Worm (Caenorhabditis elegans) whole organism, late embryonic: ENCODE measurements around the gene Y17G7B.12.
A peak's percentile ranks its signal among the peaks of the same experiment; 100 is the strongest.

Experiments used
- ceh-2 ChIP-seq: sonication (generic microtip); optimal IDR thresholded peaks from 2 replicates; lab custom pipeline; 2016; ENCODE audit warnings: missing genotype, missing genetic modification characterization, missing compliant biosample characterization
- ceh-30 ChIP-seq: fragments of 150-350 bp; optimal IDR thresholded peaks from 2 replicates; lab custom pipeline; 2014; ENCODE audit warnings: missing biosample characterization, missing genetic modification characterization
- ceh-48 ChIP-seq: sonication (generic microtip); optimal IDR thresholded peaks from 2 replicates; lab custom pipeline; 2016; ENCODE audit warnings: missing genetic modification characterization, inconsistent platforms, missing compliant biosample characterization
- che-1 ChIP-seq: sonication (generic microtip); optimal IDR thresholded peaks from 2 replicates; lab custom pipeline; 2016; ENCODE audit warnings: mild to moderate bottlenecking, missing genetic modification characterization, missing compliant biosample characterization
- elt-2 ChIP-seq: sonication (generic microtip); optimal IDR thresholded peaks from 2 replicates; lab custom pipeline; 2016; ENCODE audit warnings: missing genetic modification reagents, missing genetic modification characterization, missing compliant biosample characterization
- elt-4 ChIP-seq: sonication (generic microtip); optimal IDR thresholded peaks from 2 replicates; lab custom pipeline; 2016; ENCODE audit warnings: missing genetic modification characterization, missing compliant biosample characterization
- hlh-15 ChIP-seq: sonication (generic microtip); optimal IDR thresholded peaks from 2 replicates; lab custom pipeline; 2016; ENCODE audit warnings: missing genetic modification characterization, missing compliant biosample characterization
- hlh-30 ChIP-seq: sonication (generic microtip); optimal IDR thresholded peaks from 2 replicates; lab custom pipeline; 2017; ENCODE audit warnings: antibody characterized with exemption, missing genetic modification characterization, missing compliant biosample characterization; ENCODE audit not compliant: insufficient read depth
- nhr-11 ChIP-seq: fragments of 150-350 bp; optimal IDR thresholded peaks from 2 replicates; lab custom pipeline; 2014; ENCODE audit warnings: missing biosample characterization, missing genetic modification characterization
- ref-2 ChIP-seq: sonication (generic microtip); optimal IDR thresholded peaks from 2 replicates; lab custom pipeline; 2016; ENCODE audit warnings: missing genetic modification characterization, missing compliant biosample characterization
- rnt-1 ChIP-seq: sonication (generic microtip); optimal IDR thresholded peaks from 2 replicates; lab custom pipeline; 2016; ENCODE audit warnings: missing genetic modification characterization, missing compliant biosample characterization
- sdc-2 ChIP-seq: sonication (generic microtip); optimal IDR thresholded peaks from 2 replicates; lab custom pipeline; 2016; ENCODE audit warnings: missing genotype, missing genetic modification characterization, missing compliant biosample characterization
- sox-2 ChIP-seq: fragments of 200-800 bp; sonication (Bioruptor generic); IDR thresholded peaks from 2 replicates; pipeline ENCODE4 v1.3.6; 2022; ENCODE audit warnings: missing genetic modification reagents, missing genetic modification characterization, missing compliant biosample characterization
- unc-42 ChIP-seq: sonication (generic microtip); optimal IDR thresholded peaks from 2 replicates; lab custom pipeline; 2016; ENCODE audit warnings: missing genotype, missing genetic modification characterization, missing compliant biosample characterization

Gene Y17G7B.12

ce11 chrII:12067451-12068076, 43.9 kb downstream of the Y17G7B.12 start, which contains the start of gene Y17G7B.22:
Y17G7B.22 (plus strand) TSS chrII:12068026.
- no peak for TF ChIP-seq ref-2 (tag; lab: Kevin White, UChicago)
- no peak for TF ChIP-seq ceh-30
- peak; percentile 46 for TF ChIP-seq ceh-48 (tag; lab: Kevin White, UChicago)
- peak; percentile 94 for TF ChIP-seq unc-42
- no peak for TF ChIP-seq sox-2 (GFP tag; lab: Robert Waterston, UW)

DNA sequence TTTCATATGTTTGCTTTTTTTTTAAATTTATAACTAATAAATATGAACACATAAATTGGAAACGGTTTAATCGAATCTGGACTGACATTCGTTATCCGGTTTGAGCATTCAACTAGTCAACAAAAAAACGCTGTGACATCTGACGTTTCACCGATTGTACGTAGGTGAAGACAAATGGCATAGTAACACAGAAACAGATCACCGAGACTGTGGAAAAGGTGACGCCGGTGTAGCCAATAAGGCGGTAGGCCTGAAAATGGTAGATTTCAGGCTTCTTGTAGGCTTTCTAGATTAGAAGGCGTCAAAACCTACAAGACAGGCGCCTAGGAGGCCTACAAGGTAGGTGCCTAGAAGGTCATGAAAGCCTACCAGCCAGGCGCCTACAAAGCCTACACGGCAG, 47.6 kb downstream of the Y17G7B.12 start:
- TF ChIP-seq nhr-11 (tag; lab: Kevin White, UChicago), result no peak
- no peak for TF ChIP-seq elt-2 (tag; lab: Kevin White, UChicago)
- TF ChIP-seq hlh-15 (tag; lab: Kevin White, UChicago), result no peak
- TF ChIP-seq hlh-30 (tag; lab: Kevin White, UChicago), result no peak
- no peak for TF ChIP-seq che-1 (tag; lab: Kevin White, UChicago)
- no peak for TF ChIP-seq unc-42
- no peak for TF ChIP-seq elt-4 (tag; lab: Kevin White, UChicago)
- no peak for TF ChIP-seq ceh-2 (tag; lab: Kevin White, UChicago)
- no peak for TF ChIP-seq rnt-1 (tag; lab: Kevin White, UChicago)
- TF ChIP-seq sdc-2 (tag; lab: Kevin White, UChicago), result no peak
- TF ChIP-seq, all 69 proteins: peak for 0
